Worm (Caenorhabditis elegans) whole organism, L2 larva: ENCODE data around the gene mcu-1.

ENCODE experiments used
- C34F6.9 ChIP-seq: fragments of 150-350 bp; optimal IDR thresholded peaks from 2 replicates; lab custom pipeline; 2014; ENCODE audit warnings: missing biosample characterization, missing genetic modification characterization
- F13H6.1 ChIP-seq: sonication (generic microtip); optimal IDR thresholded peaks from 2 replicates; lab custom pipeline; 2016; ENCODE audit warnings: missing genetic modification characterization, missing compliant biosample characterization
- Y55F3AM.14 ChIP-seq: fragments of 200-800 bp; sonication (Bioruptor generic); optimal IDR thresholded peaks from 2 replicates; lab custom pipeline; 2018; ENCODE audit warnings: mild to moderate bottlenecking, missing genetic modification characterization, missing compliant biosample characterization
- ZK546.5 ChIP-seq: sonication (generic microtip); optimal IDR thresholded peaks from 2 replicates; lab custom pipeline; 2017; ENCODE audit warnings: missing biosample characterization, missing genetic modification characterization
- alr-1 ChIP-seq: fragments of 150-350 bp; optimal IDR thresholded peaks from 2 replicates; lab custom pipeline; 2014; ENCODE audit warnings: missing biosample characterization, missing genetic modification characterization
- aly-2 ChIP-seq: fragments of 150-350 bp; optimal IDR thresholded peaks from 2 replicates; lab custom pipeline; 2014; ENCODE audit warnings: missing biosample characterization, missing genetic modification characterization
- blmp-1 ChIP-seq: sonication (generic microtip); optimal IDR thresholded peaks from 2 replicates; lab custom pipeline; 2017; ENCODE audit warnings: missing genetic modification characterization, mild to moderate bottlenecking, missing compliant biosample characterization, antibody characterized with exemption, moderate library complexity; ENCODE audit not compliant: insufficient read depth
- crh-2 ChIP-seq: sonication (generic microtip); optimal IDR thresholded peaks from 2 replicates; lab custom pipeline; 2017; ENCODE audit warnings: missing biosample characterization, missing genetic modification characterization
- dmd-4 ChIP-seq: sonication (generic microtip); optimal IDR thresholded peaks from 2 replicates; lab custom pipeline; 2017; ENCODE audit warnings: missing biosample characterization, missing genetic modification characterization
- egl-27 ChIP-seq: sonication (generic microtip); optimal IDR thresholded peaks from 3 replicates; lab custom pipeline; 2017; ENCODE audit warnings: missing biosample characterization, missing genetic modification reagents, missing genetic modification characterization
- elt-3 ChIP-seq: sonication (generic microtip); optimal IDR thresholded peaks from 2 replicates; lab custom pipeline; 2017; ENCODE audit warnings: missing biosample characterization, missing genetic modification characterization
- fos-1 ChIP-seq: fragments of 150-350 bp; optimal IDR thresholded peaks from 2 replicates; lab custom pipeline; 2014; ENCODE audit warnings: missing biosample characterization, missing genetic modification characterization
- lin-11 ChIP-seq: fragments of 150-350 bp; sonication (generic microtip); optimal IDR thresholded peaks from 2 replicates; lab custom pipeline; 2014; ENCODE audit warnings: missing biosample characterization, missing genetic modification characterization, inconsistent platforms, mixed read lengths
- lin-13 ChIP-seq: fragments of 150-350 bp; optimal IDR thresholded peaks from 2 replicates; lab custom pipeline; 2014; ENCODE audit warnings: missing biosample characterization, missing genetic modification reagents, missing genetic modification characterization
- lin-39 ChIP-seq: fragments of 150-350 bp; optimal IDR thresholded peaks from 2 replicates; lab custom pipeline; 2014; ENCODE audit warnings: missing biosample characterization, missing genetic modification reagents, missing genetic modification characterization
- lsy-2 ChIP-seq, 2 experiments: fragments of 150-350 bp in 1 of 2; sonication (generic microtip) in 1 of 2; optimal IDR thresholded peaks; 2 replicates each; lab custom pipeline; 2014 to 2017; ENCODE audit warnings: missing biosample characterization in 2 of 2, missing genetic modification characterization in 2 of 2
- mab-5 ChIP-seq: fragments of 150-350 bp; optimal IDR thresholded peaks from 2 replicates; lab custom pipeline; 2014; ENCODE audit warnings: missing biosample characterization, missing genetic modification characterization
- mbf-1 ChIP-seq: sonication (generic microtip); optimal IDR thresholded peaks from 2 replicates; lab custom pipeline; 2017; ENCODE audit warnings: missing biosample characterization, missing genetic modification characterization
- mdl-1 ChIP-seq, 2 experiments: fragments of 150-350 bp in 1 of 2; sonication (generic microtip) in 1 of 2; optimal IDR thresholded peaks; 2 replicates each; lab custom pipeline; 2017; ENCODE audit warnings: missing biosample characterization in 2 of 2, missing genetic modification characterization in 2 of 2
- nhr-11 ChIP-seq: fragments of 150-350 bp; optimal IDR thresholded peaks from 2 replicates; lab custom pipeline; 2014; ENCODE audit warnings: missing biosample characterization, missing genetic modification characterization
- nhr-12 ChIP-seq: fragments of 150-350 bp; optimal IDR thresholded peaks from 2 replicates; lab custom pipeline; 2014; ENCODE audit warnings: missing biosample characterization, missing genetic modification characterization
- nhr-129 ChIP-seq: fragments of 150-350 bp; optimal IDR thresholded peaks from 2 replicates; lab custom pipeline; 2014; ENCODE audit warnings: missing biosample characterization, missing genetic modification characterization
- nhr-23 ChIP-seq: fragments of 150-350 bp; optimal IDR thresholded peaks from 2 replicates; lab custom pipeline; 2014; ENCODE audit warnings: missing biosample characterization, missing genetic modification reagents, missing genetic modification characterization
- nhr-237 ChIP-seq: fragments of 150-350 bp; optimal IDR thresholded peaks from 2 replicates; lab custom pipeline; 2014; ENCODE audit warnings: missing biosample characterization, missing genetic modification characterization
- nhr-6 ChIP-seq: fragments of 150-350 bp; optimal IDR thresholded peaks from 2 replicates; lab custom pipeline; 2014; ENCODE audit warnings: missing biosample characterization, missing genetic modification characterization
- peb-1 ChIP-seq: fragments of 150-350 bp; optimal IDR thresholded peaks from 2 replicates; lab custom pipeline; 2014; ENCODE audit warnings: missing biosample characterization, missing genetic modification characterization
- sem-4 ChIP-seq: fragments of 150-350 bp; optimal IDR thresholded peaks from 2 replicates; lab custom pipeline; 2014; ENCODE audit warnings: missing biosample characterization, missing genetic modification reagents, missing genetic modification characterization
- skn-1 ChIP-seq: sonication (generic microtip); optimal IDR thresholded peaks from 2 replicates; lab custom pipeline; 2017; ENCODE audit warnings: missing biosample characterization, missing genetic modification characterization
- sma-9 ChIP-seq, 2 experiments: fragments of 150-350 bp in 1 of 2; sonication (generic microtip) in 1 of 2; optimal IDR thresholded peaks; 2 replicates each; lab custom pipeline; 2014 to 2016; ENCODE audit warnings: missing genetic modification characterization in 2 of 2, mild to moderate bottlenecking in 1 of 2, missing biosample characterization in 1 of 2, missing compliant biosample characterization in 1 of 2, missing genetic modification reagents in 1 of 2, moderate library complexity in 1 of 2
- snpc-4 ChIP-seq: fragments of 150-350 bp; optimal IDR thresholded peaks from 2 replicates; lab custom pipeline; 2014; ENCODE audit warnings: missing biosample characterization, missing genetic modification characterization
- unc-55 ChIP-seq: fragments of 150-350 bp; sonication (generic microtip); optimal IDR thresholded peaks from 3 replicates; lab custom pipeline; 2014; ENCODE audit warnings: missing biosample characterization, missing genetic modification reagents, missing genetic modification characterization
- zag-1 ChIP-seq: fragments of 150-350 bp; optimal IDR thresholded peaks from 2 replicates; lab custom pipeline; 2014; ENCODE audit warnings: missing biosample characterization, missing genetic modification characterization
- ztf-1 ChIP-seq: fragments of 200-800 bp; sonication (Bioruptor generic); conservative IDR thresholded peaks from 2 replicates; pipeline ENCODE4 v1.3.6; 2022; ENCODE audit warnings: missing genetic modification characterization, missing compliant biosample characterization
- ztf-4 ChIP-seq: fragments of 150-350 bp; optimal IDR thresholded peaks from 2 replicates; lab custom pipeline; 2014; ENCODE audit warnings: missing biosample characterization, missing genetic modification characterization

mcu-1 gene

ce11 chrIV:5954743-5955142, 15.7 kb upstream of the mcu-1 start:
- TF ChIP-seq nhr-237 (tag; lab: Kevin White, UChicago) (no peak), alr-1 (no peak), nhr-12 (tag; lab: Kevin White, UChicago) (no peak), F13H6.1 (no peak)

- TF ChIP-seq nhr-129 (tag; lab: Kevin White, UChicago): peak; percentile 61
- peak; percentile 26 for TF ChIP-seq egl-27 (tag; lab: Kevin White, UChicago)
- TF ChIP-seq blmp-1 (tag; lab: Kevin White, UChicago): no peak
- no peak for TF ChIP-seq ZK546.5 (tag; lab: Kevin White, UChicago)
- peak; percentile 64 for TF ChIP-seq crh-2
- no peak for TF ChIP-seq nhr-12 (tag; lab: Kevin White, UChicago)
- TF ChIP-seq mdl-1 (tag; optimal IDR thresholded peaks at IDR 0.05; lab: Kevin White, UChicago): peak in 1 of 2 experiments; percentile 20
- no peak for TF ChIP-seq peb-1 (tag; lab: Kevin White, UChicago)
- peak; percentile 50 for TF ChIP-seq sem-4
- TF ChIP-seq unc-55: peak; percentile 89
- no peak for TF ChIP-seq mbf-1 (tag; lab: Kevin White, UChicago)
- TF ChIP-seq mab-5 (tag; lab: Kevin White, UChicago): peak; percentile 54
- peak in 1 of 2 experiments; percentile 72 for TF ChIP-seq lsy-2 (tag; optimal IDR thresholded peaks at IDR 0.05; lab: Kevin White, UChicago)
- peak; percentile 12 for TF ChIP-seq F13H6.1
- TF ChIP-seq zag-1: peak; percentile 87
- peak; percentile 43 for TF ChIP-seq sma-9 (GFP tag; optimal IDR thresholded peaks at IDR 0.05; lab: Kevin White, UChicago)
- no peak for TF ChIP-seq sma-9 (tag; optimal IDR thresholded peaks at IDR 0.05; lab: Kevin White, UChicago)
- TF ChIP-seq C34F6.9 (tag; lab: Kevin White, UChicago): peak; percentile 81
- TF ChIP-seq alr-1: no peak
- TF ChIP-seq fos-1 (tag; lab: Kevin White, UChicago): no peak
- peak; percentile 3 for TF ChIP-seq lin-13 (GFP tag; lab: Kevin White, UChicago)
These were observed 13.9 kb upstream of the mcu-1 start for ce11 chrIV:5952966-5953365.

ce11 chrIV:5949964-5950363, 10.9 kb upstream of the mcu-1 start:
- no peak for TF ChIP-seq nhr-11 (tag; lab: Kevin White, UChicago)
- TF ChIP-seq lin-11 (tag; lab: Kevin White, UChicago): no peak
- no peak for TF ChIP-seq egl-27 (tag; lab: Kevin White, UChicago)
- no peak for TF ChIP-seq ztf-4
- TF ChIP-seq elt-3: no peak
- TF ChIP-seq C34F6.9 (tag; lab: Kevin White, UChicago): no peak
- TF ChIP-seq lin-39 (tag; lab: Kevin White, UChicago): no peak
- TF ChIP-seq peb-1 (tag; lab: Kevin White, UChicago): no peak
- TF ChIP-seq lsy-2 (tag; optimal IDR thresholded peaks at IDR 0.05; lab: Kevin White, UChicago): no peak
- no peak for TF ChIP-seq zag-1
- no peak for TF ChIP-seq lin-13 (GFP tag; lab: Kevin White, UChicago)
- no peak for TF ChIP-seq ztf-1 (GFP tag; lab: Robert Waterston, UW)
- TF ChIP-seq alr-1: no peak
- no peak for TF ChIP-seq sma-9 (GFP tag; optimal IDR thresholded peaks at IDR 0.05; lab: Kevin White, UChicago)
- no peak for TF ChIP-seq sma-9 (tag; optimal IDR thresholded peaks at IDR 0.05; lab: Kevin White, UChicago)
- no peak for TF ChIP-seq Y55F3AM.14 (GFP tag; lab: Kevin White, UChicago)

- TF ChIP-seq Y55F3AM.14 (GFP tag; lab: Kevin White, UChicago) (no peak), alr-1 (no peak), aly-2 (tag; lab: Kevin White, UChicago) (no peak), dmd-4 (no peak), peb-1 (tag; lab: Kevin White, UChicago) (no peak), snpc-4 (no peak), skn-1 (tag; lab: Kevin White, UChicago) (no peak), crh-2 (no peak), ztf-1 (GFP tag; lab: Robert Waterston, UW) (no peak), ztf-4 (no peak), elt-3 (no peak), nhr-11 (tag; lab: Kevin White, UChicago) (no peak), nhr-129 (tag; lab: Kevin White, UChicago) (no peak), nhr-6 (tag; lab: Kevin White, UChicago) (no peak), mbf-1 (tag; lab: Kevin White, UChicago) (no peak), lsy-2 (tag; optimal IDR thresholded peaks at IDR 0.05; lab: Kevin White, UChicago) (no peak), nhr-23 (tag; lab: Kevin White, UChicago) (no peak)
- TF ChIP-seq, all 48 proteins: peak for 0
These were observed 9.7 kb upstream of the mcu-1 start for ce11 chrIV:5948712-5949111.
